Worm (Caenorhabditis elegans): ENCODE measurements around the gene C35A11.3.

Gene C35A11.3

DNA sequence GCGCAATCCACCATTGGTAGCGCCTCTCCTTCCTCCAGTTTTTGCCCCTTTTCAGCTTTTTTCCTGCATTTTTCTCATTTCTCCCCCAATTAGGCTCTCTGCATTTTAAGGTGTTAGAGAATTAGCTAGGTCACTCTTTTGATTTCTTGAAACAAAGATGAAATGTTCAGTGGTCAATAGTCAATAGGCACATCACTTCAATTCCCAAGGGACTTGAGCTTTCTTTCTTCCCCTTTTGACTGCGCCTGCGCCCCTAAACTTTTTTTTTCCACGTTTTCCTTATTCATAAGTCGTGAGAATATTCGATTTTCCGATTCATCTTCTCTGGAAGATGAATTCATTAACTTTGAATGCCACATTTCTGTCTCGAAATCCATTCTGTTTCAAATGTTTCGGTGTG lies 31.7 kb downstream of the C35A11.3 start:
- TF ChIP-seq pbrm-1 (GFP tag; IDR thresholded peaks at IDR 0.05) (no peak), zim-3 (tag; optimal IDR thresholded peaks at IDR 0.05) (no peak), die-1 (tag; optimal IDR thresholded peaks at IDR 0.05) (no peak), nfyb-1 (GFP tag; IDR thresholded peaks at IDR 0.05) (no peak), xnd-1 (tag; optimal IDR thresholded peaks at IDR 0.05) (no peak), nhr-27 (tag; optimal IDR thresholded peaks at IDR 0.05) (no peak), lir-1 (GFP tag; conservative IDR thresholded peaks at IDR 0.05) (no peak)

ce11 chrV:5405053-5405452 lies 32.8 kb downstream of the C35A11.3 start, which contains the start of gene dmsr-7:
dmsr-7 (plus strand) TSS chrV:5405353.
- TF ChIP-seq cebp-2 (GFP tag; IDR thresholded peaks at IDR 0.05): no peak

DNA sequence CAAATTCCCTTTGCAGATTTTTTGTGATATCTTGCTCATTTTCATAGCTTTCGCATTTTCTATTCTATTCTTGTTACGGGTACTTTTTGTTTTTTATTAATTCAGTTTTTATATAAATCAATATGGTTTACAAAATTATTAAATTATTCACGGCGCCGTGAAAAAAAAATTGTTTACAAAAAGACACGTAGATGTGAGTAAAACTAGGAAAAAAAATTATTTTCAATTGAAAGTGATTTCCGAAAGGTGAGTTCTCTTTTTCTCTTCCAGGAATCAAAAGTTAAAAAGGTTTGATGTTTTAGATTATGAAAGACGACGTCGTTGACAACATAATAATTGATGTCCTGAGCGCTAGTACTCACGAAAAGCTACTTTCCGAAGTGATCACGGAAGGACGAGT lies 36.0 kb downstream of the C35A11.3 start, which contains the start of gene C25A6.1:
Gene C25A6.1 (plus strand): TSS at position 301 of the 400 bp plus-strand sequence.
- TF ChIP-seq mel-28 (tag; optimal IDR thresholded peaks at IDR 0.05; ENCODE audit: borderline replicate concordance): no peak
- no peak for TF ChIP-seq nhr-80 (tag; optimal IDR thresholded peaks at IDR 0.05)
- no peak for TF ChIP-seq hlh-12 (tag; optimal IDR thresholded peaks at IDR 0.05)
- no peak for TF ChIP-seq Y67H2A.10 (GFP tag; conservative IDR thresholded peaks at IDR 0.05)
- TF ChIP-seq F37B4.10 (GFP tag; IDR thresholded peaks at IDR 0.05): no peak
- TF ChIP-seq madf-8 (GFP tag; conservative IDR thresholded peaks at IDR 0.05): no peak
- no peak for TF ChIP-seq K11D2.4 (GFP tag; IDR thresholded peaks at IDR 0.05)

DNA sequence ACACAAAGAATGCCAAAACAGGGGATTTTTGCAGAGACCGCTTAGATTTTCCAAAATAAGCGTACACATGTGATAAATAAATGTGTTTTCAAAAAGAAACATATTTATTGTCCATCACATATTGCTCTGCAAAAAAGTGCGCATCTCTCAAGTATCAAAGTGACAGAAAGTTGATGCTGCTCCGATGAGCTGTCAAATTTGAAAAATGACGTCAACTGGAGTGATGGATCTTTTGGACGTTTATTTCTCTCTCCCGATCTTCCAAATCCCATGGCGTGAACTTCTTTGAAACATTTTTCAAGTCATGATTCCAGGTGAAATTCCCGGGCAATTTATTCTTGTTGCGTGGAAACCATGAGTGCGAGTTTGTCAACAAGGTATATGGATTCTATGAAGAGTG lies 36.7 kb downstream of the C35A11.3 start:
- peak; percentile 10 for TF ChIP-seq K12H6.12 (tag; optimal IDR thresholded peaks at IDR 0.05)
- TF ChIP-seq F33H1.4 (GFP tag; IDR thresholded peaks at IDR 0.05): no peak

DNA sequence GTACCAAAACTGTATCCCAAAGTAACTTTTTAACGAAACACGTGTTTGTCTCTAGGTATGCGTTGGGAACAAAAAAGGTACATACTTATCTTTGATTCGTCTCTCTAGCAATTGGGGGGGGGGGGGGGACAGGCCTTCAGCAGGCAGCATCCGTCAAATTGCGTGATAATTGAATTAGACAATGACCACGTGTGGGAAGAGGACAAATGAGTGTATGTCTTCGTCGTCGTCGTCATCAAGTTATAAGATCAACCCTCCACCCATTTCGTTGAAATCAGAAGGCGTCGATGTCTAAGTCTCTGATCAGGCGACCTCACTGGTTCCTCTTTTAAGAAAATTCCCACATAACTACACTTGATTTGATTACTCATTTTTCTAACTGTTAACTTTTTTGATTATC lies 38.5 kb downstream of the C35A11.3 start, which contains the start of gene F08F3.4:
Gene F08F3.4 (plus strand): TSS at position 277 of the 400 bp plus-strand sequence.
- TF ChIP-seq C06A6.2 (GFP tag; conservative IDR thresholded peaks at IDR 0.05): peak; percentile 51; the same call in 1 of the 2 replicates
- TF ChIP-seq unc-62 (GFP tag; optimal IDR thresholded peaks at IDR 0.05): no peak
- TF ChIP-seq cebp-1 (GFP tag; IDR thresholded peaks at IDR 0.05): no peak
- peak; percentile 35 for TF ChIP-seq cebp-1 (tag; optimal IDR thresholded peaks at IDR 0.05)
- 0 out of 2 replicates have a peak, but pooled peaks have one; percentile 37 for TF ChIP-seq K11D2.4 (GFP tag; IDR thresholded peaks at IDR 0.05)
- no peak for TF ChIP-seq efl-1 (GFP tag; optimal IDR thresholded peaks at IDR 0.05)
- no peak for TF ChIP-seq tbp1 (GFP tag; optimal IDR thresholded peaks at IDR 0.05)
- 0 out of 2 replicates have a peak, but pooled peaks have one; percentile 20 for TF ChIP-seq B0336.3 (GFP tag; IDR thresholded peaks at IDR 0.05)
- peak; percentile 46; the same call in 1 of the 2 replicates for TF ChIP-seq nfyb-1 (GFP tag; IDR thresholded peaks at IDR 0.05)
- TF ChIP-seq chd-7 (tag; optimal IDR thresholded peaks at IDR 0.05): peak; percentile 17
- no peak for TF ChIP-seq unc-130 (GFP tag; optimal IDR thresholded peaks at IDR 0.05)
- TF ChIP-seq Y53G8AR.9 (GFP tag; conservative IDR thresholded peaks at IDR 0.05): no peak
- no peak for TF ChIP-seq Y67H2A.10 (GFP tag; conservative IDR thresholded peaks at IDR 0.05)
- TF ChIP-seq lsl-1 (GFP tag; optimal IDR thresholded peaks at IDR 0.05): no peak
- TF ChIP-seq ceh-91 (GFP tag; IDR thresholded peaks at IDR 0.05): no peak
- no peak for TF ChIP-seq hmg-1.2 (GFP tag; IDR thresholded peaks at IDR 0.05)
- TF ChIP-seq lin-26 (GFP tag; IDR thresholded peaks at IDR 0.05): peak; percentile 55; the same call in 1 of the 2 replicates
- TF ChIP-seq lin-40 (tag; optimal IDR thresholded peaks at IDR 0.05): peak; percentile 25
- TF ChIP-seq madf-10 (tag; optimal IDR thresholded peaks at IDR 0.05): no peak
- TF ChIP-seq mes-4 (tag; optimal IDR thresholded peaks at IDR 0.05): no peak
- peak; percentile 93 for TF ChIP-seq ztf-26 (tag; optimal IDR thresholded peaks at IDR 0.05)
- TF ChIP-seq somi-1 (GFP tag; optimal IDR thresholded peaks at IDR 0.05): peak; percentile 91
- no peak for TF ChIP-seq athp-1 (tag; optimal IDR thresholded peaks at IDR 0.05)
- TF ChIP-seq ets-4 (GFP tag; optimal IDR thresholded peaks at IDR 0.05): no peak
- no peak for TF ChIP-seq F39B2.1 (GFP tag; IDR thresholded peaks at IDR 0.05)
- TF ChIP-seq atf-7 (tag; optimal IDR thresholded peaks at IDR 0.05): peak; percentile 5
